Worm (Caenorhabditis elegans) whole organism, early embryonic: Measurements from ENCODE around the gene srb-3.

Source experiments
- B0310.2 ChIP-seq: sonication (generic microtip); optimal IDR thresholded peaks from 2 replicates; lab custom pipeline; 2016; ENCODE audit warnings: mild to moderate bottlenecking, missing genetic modification characterization, missing compliant biosample characterization
- F13C5.2 ChIP-seq: sonication (generic microtip); optimal IDR thresholded peaks from 2 replicates; lab custom pipeline; 2017; ENCODE audit warnings: mild to moderate bottlenecking, missing genetic modification characterization, inconsistent platforms, missing compliant biosample characterization
- aly-1 ChIP-seq: sonication (generic microtip); optimal IDR thresholded peaks from 2 replicates; lab custom pipeline; 2016; ENCODE audit warnings: missing genetic modification characterization, missing compliant biosample characterization
- ama-1 ChIP-seq: fragments of 150-350 bp; optimal IDR thresholded peaks from 2 replicates; lab custom pipeline; 2014
- ceh-13 ChIP-seq: fragments of 200-800 bp; sonication (Bioruptor generic); optimal IDR thresholded peaks from 2 replicates; lab custom pipeline; 2018; ENCODE audit warnings: mild to moderate bottlenecking, missing genetic modification characterization, missing compliant biosample characterization
- ceh-36 ChIP-seq: sonication (generic microtip); optimal IDR thresholded peaks from 2 replicates; lab custom pipeline; 2016; ENCODE audit warnings: missing genetic modification characterization, inconsistent platforms, missing compliant biosample characterization
- ets-7 ChIP-seq: sonication (generic microtip); optimal IDR thresholded peaks from 2 replicates; lab custom pipeline; 2016; ENCODE audit warnings: missing genotype, missing genetic modification characterization, missing compliant biosample characterization
- flt-1 ChIP-seq: fragments of 200-800 bp; sonication (Bioruptor generic); IDR thresholded peaks from 2 replicates; pipeline ENCODE4 v1.3.6; 2022; ENCODE audit warnings: missing genetic modification characterization, missing compliant biosample characterization
- hmbx-1 ChIP-seq: sonication (generic microtip); optimal IDR thresholded peaks from 2 replicates; lab custom pipeline; 2016; ENCODE audit warnings: mild to moderate bottlenecking, missing genetic modification characterization, missing compliant biosample characterization
- hmg-4 ChIP-seq: fragments of 200-800 bp; sonication (Bioruptor generic); optimal IDR thresholded peaks from 2 replicates; lab custom pipeline; 2018; ENCODE audit warnings: mild to moderate bottlenecking, missing genetic modification characterization, missing compliant biosample characterization
- hnd-1 ChIP-seq: sonication (generic microtip); optimal IDR thresholded peaks from 2 replicates; lab custom pipeline; 2016; ENCODE audit warnings: missing genetic modification characterization, missing compliant biosample characterization
- pes-1 ChIP-seq: fragments of 200-800 bp; sonication (Bioruptor generic); IDR thresholded peaks from 2 replicates; pipeline ENCODE4 v1.3.6; 2022; ENCODE audit warnings: missing genetic modification reagents, missing genetic modification characterization, missing compliant biosample characterization
- scrt-1 ChIP-seq: fragments of 200-800 bp; sonication (Bioruptor generic); IDR thresholded peaks from 2 replicates; pipeline ENCODE4 v1.3.6; 2022; ENCODE audit warnings: missing genetic modification characterization, missing compliant biosample characterization
- sea-1 ChIP-seq: fragments of 200-800 bp; sonication (Bioruptor generic); conservative IDR thresholded peaks from 2 replicates; pipeline ENCODE4 v1.3.6; 2022; ENCODE audit warnings: missing genetic modification characterization, missing compliant biosample characterization
- tbx-11 ChIP-seq: fragments of 200-800 bp; sonication (Bioruptor generic); IDR thresholded peaks from 2 replicates; pipeline ENCODE4 v1.3.6; 2022; ENCODE audit warnings: missing genetic modification characterization, missing compliant biosample characterization
- tbx-37 ChIP-seq: fragments of 200-800 bp; sonication (Bioruptor generic); conservative IDR thresholded peaks from 2 replicates; pipeline ENCODE4 v1.3.6; 2022; ENCODE audit warnings: missing genetic modification reagents, missing genetic modification characterization, missing compliant biosample characterization
- tra-4 ChIP-seq: sonication (generic microtip); optimal IDR thresholded peaks from 2 replicates; lab custom pipeline; 2017; ENCODE audit warnings: missing genetic modification characterization, missing compliant biosample characterization

Gene srb-3

DNA sequence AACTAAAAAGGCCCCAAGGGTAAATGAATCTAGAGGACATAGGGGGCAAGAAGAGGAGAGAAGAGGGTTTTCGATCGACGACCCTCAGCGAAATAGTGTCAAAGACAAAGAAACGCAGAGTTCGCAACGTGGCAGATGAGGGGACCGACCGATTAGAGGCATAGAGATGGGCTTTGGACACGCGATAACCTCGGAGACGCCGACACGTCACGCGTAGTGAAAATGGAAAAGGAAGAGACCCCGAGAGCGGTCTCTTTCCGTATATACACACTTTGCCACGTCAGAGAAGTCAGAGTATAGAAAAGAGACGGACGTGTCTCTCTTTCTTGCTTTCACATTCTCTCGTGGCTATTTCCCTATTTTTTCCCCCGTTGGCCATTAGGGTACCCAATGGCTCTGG lies 14.9 kb upstream of the srb-3 start:
- peak; percentile 54; the same call in 1 of the 2 replicates for TF ChIP-seq tbx-11 (GFP tag; lab: Robert Waterston, UW)
- no peak for TF ChIP-seq B0310.2 (tag; lab: Kevin White, UChicago)
- no peak for TF ChIP-seq ets-7 (tag; lab: Kevin White, UChicago)
- 0 out of 2 replicates have a peak, but pooled peaks have one; percentile 10 for TF ChIP-seq pes-1 (GFP tag; lab: Robert Waterston, UW)
- peak; percentile 5 for TF ChIP-seq F13C5.2
- TF ChIP-seq aly-1 (tag; lab: Kevin White, UChicago): peak; percentile 59
- no peak for TF ChIP-seq ama-1 (lab: Kevin White, UChicago)
- peak; percentile 53 for TF ChIP-seq hmg-4 (GFP tag; lab: Kevin White, UChicago)

DNA sequence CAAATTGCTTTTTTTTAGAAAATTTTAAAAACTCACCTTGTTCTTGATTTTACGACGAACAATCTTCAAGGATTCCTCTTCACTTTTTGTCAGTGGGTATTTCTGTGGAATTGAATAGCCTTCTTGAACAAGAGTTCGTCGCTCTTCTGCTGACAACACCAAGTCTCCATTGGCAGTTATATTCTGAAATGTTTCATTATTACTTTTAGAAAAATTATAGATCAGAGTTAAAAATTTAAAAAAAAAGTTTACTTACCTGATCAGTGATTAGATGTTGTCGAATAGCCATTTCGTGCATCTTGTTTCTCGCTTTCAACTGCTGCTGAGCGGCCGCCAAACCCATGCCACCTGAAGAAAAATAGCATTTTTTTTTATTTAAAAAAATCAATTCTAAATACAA lies 13.6 kb upstream of the srb-3 start:
- TF ChIP-seq tra-4: no peak
- no peak for TF ChIP-seq pes-1 (GFP tag; lab: Robert Waterston, UW)
- no peak for TF ChIP-seq aly-1 (tag; lab: Kevin White, UChicago)
- no peak for TF ChIP-seq ceh-13 (GFP tag; lab: Kevin White, UChicago)
- TF ChIP-seq B0310.2 (tag; lab: Kevin White, UChicago): no peak
- no peak for TF ChIP-seq scrt-1 (GFP tag; lab: Robert Waterston, UW)
- no peak for TF ChIP-seq flt-1 (GFP tag; lab: Robert Waterston, UW)
- no peak for TF ChIP-seq hmbx-1 (tag; lab: Kevin White, UChicago)
- TF ChIP-seq F13C5.2: no peak

DNA sequence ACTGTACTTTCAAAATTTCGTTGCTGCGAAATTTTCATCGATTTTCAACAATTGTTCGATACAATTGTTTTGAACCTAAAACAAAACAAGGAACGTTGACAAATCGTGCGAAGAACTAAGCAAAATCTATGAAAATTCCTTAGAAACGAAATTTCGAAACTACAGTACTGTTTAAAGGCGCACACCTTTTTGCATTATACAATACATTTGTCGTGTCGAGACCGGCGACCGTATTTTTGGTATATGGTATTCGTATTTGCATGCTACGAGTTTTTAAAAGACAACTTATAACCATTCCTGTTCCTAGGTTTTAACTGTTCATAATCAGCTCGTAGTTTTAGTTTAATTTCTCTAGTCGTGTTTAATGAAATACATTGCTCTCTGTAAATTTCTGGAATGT lies 12.0 kb upstream of the srb-3 start:
- no peak for TF ChIP-seq B0310.2 (tag; lab: Kevin White, UChicago)
- TF ChIP-seq sea-1 (GFP tag; lab: Robert Waterston, UW): no peak
- no peak for TF ChIP-seq tbx-11 (GFP tag; lab: Robert Waterston, UW)
- TF ChIP-seq hmbx-1 (tag; lab: Kevin White, UChicago): no peak
- no peak for TF ChIP-seq F13C5.2

DNA sequence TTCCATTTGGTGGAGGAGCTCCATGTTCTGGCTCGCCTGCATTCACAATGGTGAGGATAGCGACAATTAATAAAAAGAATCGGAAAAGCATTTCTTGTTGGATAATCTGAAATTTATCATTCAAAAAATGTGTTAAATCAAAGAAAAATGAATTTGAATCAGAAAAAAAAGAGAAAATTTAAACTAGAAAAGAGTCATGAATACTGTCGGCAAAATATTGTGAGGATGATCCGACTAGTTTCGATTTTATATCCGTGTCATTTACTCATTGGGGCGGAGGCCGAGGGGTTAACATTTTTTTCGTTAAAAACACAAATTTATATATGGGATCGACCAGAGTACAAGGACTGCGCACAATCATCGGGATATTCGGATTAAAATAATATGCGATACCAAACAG lies 11.3 kb upstream of the srb-3 start, which contains the start of gene C27D6.12:
Gene C27D6.12 (minus strand): TSS at position 101 of the 400 bp plus-strand sequence.
- TF ChIP-seq F13C5.2 (no peak), hnd-1 (tag; lab: Kevin White, UChicago) (no peak), hmg-4 (GFP tag; lab: Kevin White, UChicago) (no peak), B0310.2 (tag; lab: Kevin White, UChicago) (no peak), scrt-1 (GFP tag; lab: Robert Waterston, UW) (no peak), sea-1 (GFP tag; lab: Robert Waterston, UW) (no peak), ama-1 (lab: Kevin White, UChicago) (no peak), flt-1 (GFP tag; lab: Robert Waterston, UW) (no peak)

DNA sequence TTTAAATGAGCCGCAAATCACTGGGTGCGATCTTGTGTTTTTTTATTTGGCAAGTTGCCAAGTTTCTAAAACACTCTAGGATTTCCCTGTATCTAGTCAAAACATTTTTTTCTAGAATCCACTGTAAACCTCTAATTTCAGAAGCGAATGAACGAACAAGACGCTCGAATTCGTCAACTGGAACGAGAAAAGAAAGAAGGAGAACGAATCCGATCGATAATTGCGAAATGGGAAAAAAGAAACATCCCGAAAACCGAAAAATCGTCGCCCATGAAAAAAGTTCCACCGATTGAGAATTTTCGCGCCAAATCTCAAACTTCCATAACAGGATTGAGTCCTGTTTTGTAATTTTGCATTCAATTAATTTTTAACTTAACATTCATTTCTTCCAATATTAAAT lies 10.3 kb upstream of the srb-3 start:
- TF ChIP-seq tbx-11 (GFP tag; lab: Robert Waterston, UW) (no peak), ceh-13 (GFP tag; lab: Kevin White, UChicago) (no peak), pes-1 (GFP tag; lab: Robert Waterston, UW) (no peak), B0310.2 (tag; lab: Kevin White, UChicago) (no peak), flt-1 (GFP tag; lab: Robert Waterston, UW) (no peak), ets-7 (tag; lab: Kevin White, UChicago) (no peak), hmg-4 (GFP tag; lab: Kevin White, UChicago) (no peak), ama-1 (lab: Kevin White, UChicago) (no peak), hmbx-1 (tag; lab: Kevin White, UChicago) (no peak), sea-1 (GFP tag; lab: Robert Waterston, UW) (no peak), tbx-37 (GFP tag; lab: Robert Waterston, UW) (no peak), hnd-1 (tag; lab: Kevin White, UChicago) (no peak), tra-4 (no peak), ceh-36 (no peak), scrt-1 (GFP tag; lab: Robert Waterston, UW) (no peak), F13C5.2 (no peak), aly-1 (tag; lab: Kevin White, UChicago) (no peak)

DNA sequence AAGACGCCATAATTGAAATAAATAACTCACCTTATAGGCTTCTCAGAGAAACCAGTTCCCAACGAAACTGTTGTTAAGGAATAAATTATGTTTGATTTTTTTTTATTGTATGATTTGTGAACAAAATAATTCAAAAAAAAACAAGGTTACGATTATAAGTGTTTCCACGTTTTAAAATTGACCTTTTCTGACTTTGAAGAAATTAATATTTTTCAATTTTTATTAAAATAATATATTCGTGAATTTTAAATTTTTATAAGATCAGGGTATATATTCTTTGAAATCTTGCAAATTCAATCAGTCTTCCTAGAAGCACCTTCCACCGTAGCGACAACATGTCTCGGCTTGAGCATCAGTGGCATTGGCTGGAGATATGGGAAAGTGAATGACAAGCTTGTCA lies 7.7 kb upstream of the srb-3 start, which contains the start of gene C27D6.3:
Gene C27D6.3 (minus strand): TSS at position 101 of the 400 bp plus-strand sequence.
- TF ChIP-seq ceh-36: no peak
- TF ChIP-seq F13C5.2: no peak
- no peak for TF ChIP-seq pes-1 (GFP tag; lab: Robert Waterston, UW)
- TF ChIP-seq ets-7 (tag; lab: Kevin White, UChicago): no peak
- TF ChIP-seq hnd-1 (tag; lab: Kevin White, UChicago): no peak
- no peak for TF ChIP-seq tbx-11 (GFP tag; lab: Robert Waterston, UW)
- TF ChIP-seq hmg-4 (GFP tag; lab: Kevin White, UChicago): no peak
- no peak for TF ChIP-seq scrt-1 (GFP tag; lab: Robert Waterston, UW)
- TF ChIP-seq ama-1 (lab: Kevin White, UChicago): no peak
- TF ChIP-seq aly-1 (tag; lab: Kevin White, UChicago): no peak
- no peak for TF ChIP-seq tbx-37 (GFP tag; lab: Robert Waterston, UW)
- no peak for TF ChIP-seq B0310.2 (tag; lab: Kevin White, UChicago)
- TF ChIP-seq flt-1 (GFP tag; lab: Robert Waterston, UW): no peak
- no peak for TF ChIP-seq ceh-13 (GFP tag; lab: Kevin White, UChicago)
- TF ChIP-seq hmbx-1 (tag; lab: Kevin White, UChicago): no peak
- no peak for TF ChIP-seq tra-4
- no peak for TF ChIP-seq sea-1 (GFP tag; lab: Robert Waterston, UW)

DNA sequence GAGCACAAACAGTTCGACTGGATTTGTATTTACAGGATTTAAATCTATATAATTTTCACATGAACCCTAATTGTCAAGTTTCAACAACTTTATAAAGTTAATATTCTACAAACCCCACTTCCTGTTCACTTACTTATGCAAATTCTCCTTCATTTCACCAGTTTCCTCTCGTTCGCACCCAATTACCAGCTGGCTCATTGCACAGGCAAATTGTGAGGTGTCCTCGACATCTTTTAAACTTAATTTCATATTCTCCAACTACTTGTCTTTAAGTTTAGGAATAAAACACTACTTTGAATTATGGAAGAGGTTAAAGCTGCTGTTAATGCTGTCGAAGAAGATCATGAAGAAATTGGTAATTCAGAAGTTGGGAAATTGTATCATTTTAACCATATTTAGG lies 5.8 kb upstream of the srb-3 start, which contains the start of gene C27D6.1:
Gene C27D6.1 (plus strand): TSS at position 301 of the 400 bp plus-strand sequence.
- TF ChIP-seq scrt-1 (GFP tag; lab: Robert Waterston, UW) (no peak), ceh-13 (GFP tag; lab: Kevin White, UChicago) (no peak), tra-4 (no peak), F13C5.2 (no peak), pes-1 (GFP tag; lab: Robert Waterston, UW) (no peak), B0310.2 (tag; lab: Kevin White, UChicago) (no peak), sea-1 (GFP tag; lab: Robert Waterston, UW) (no peak), tbx-37 (GFP tag; lab: Robert Waterston, UW) (no peak), tbx-11 (GFP tag; lab: Robert Waterston, UW) (no peak), aly-1 (tag; lab: Kevin White, UChicago) (no peak), hnd-1 (tag; lab: Kevin White, UChicago) (no peak), ceh-36 (no peak), ama-1 (lab: Kevin White, UChicago) (no peak), hmg-4 (GFP tag; lab: Kevin White, UChicago) (no peak), flt-1 (GFP tag; lab: Robert Waterston, UW) (no peak), hmbx-1 (tag; lab: Kevin White, UChicago) (no peak), ets-7 (tag; lab: Kevin White, UChicago) (no peak)
